Fruit fly (Drosophila melanogaster): ENCODE measurements around the gene Srp72.

Srp72 gene

DNA sequence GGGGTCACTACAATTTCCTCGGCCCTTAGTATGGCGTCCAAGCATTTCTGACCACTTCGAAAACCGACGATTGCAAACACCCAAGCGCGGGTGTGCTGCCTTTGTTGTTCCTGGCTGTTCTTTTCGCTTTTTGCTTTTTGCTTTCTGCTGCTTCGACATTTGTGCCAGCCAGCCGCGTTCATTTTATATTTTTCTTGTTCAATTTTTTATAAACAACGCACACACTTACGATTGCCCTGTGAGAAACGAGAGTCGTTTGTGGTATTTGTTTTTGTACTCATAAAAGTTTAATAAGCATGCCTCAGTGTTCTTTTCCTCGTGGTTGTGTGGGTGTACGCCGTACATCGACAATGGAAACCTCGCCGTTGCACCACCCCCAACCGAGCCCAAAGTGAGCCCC lies 40.8 kb upstream of the Srp72 start (continued):
- peak; percentile 5 for TF ChIP-seq dsx (GFP tag; optimal IDR thresholded peaks at IDR 0.05; ENCODE audit: poor library complexity, severe bottlenecking)
- peak; percentile 49; the same call in 1 of the 3 replicates for TF ChIP-seq eg (GFP tag; IDR thresholded peaks at IDR 0.05)
- TF ChIP-seq CG6808 (GFP tag; optimal IDR thresholded peaks at IDR 0.05) = peak; percentile 37
- no peak for TF ChIP-seq acj6 (GFP tag; optimal IDR thresholded peaks at IDR 0.05)
- no peak for TF ChIP-seq pdm3 (GFP tag; optimal IDR thresholded peaks at IDR 0.05)
- TF ChIP-seq CG3032 (tag; optimal IDR thresholded peaks at IDR 0.05) = no peak
- TF ChIP-seq CG6276 (GFP tag; optimal IDR thresholded peaks at IDR 0.05) = no peak
- no peak for TF ChIP-seq Blimp-1 (GFP tag; optimal IDR thresholded peaks at IDR 0.05)
- TF ChIP-seq CG11294 (GFP tag; IDR thresholded peaks at IDR 0.05) = no peak
- no peak for TF ChIP-seq CG11902 (GFP tag; optimal IDR thresholded peaks at IDR 0.05)
- TF ChIP-seq Met (GFP tag; optimal IDR thresholded peaks at IDR 0.05) = no peak
- peak; percentile 17 for TF ChIP-seq CG16779 (tag; optimal IDR thresholded peaks at IDR 0.05)
- TF ChIP-seq CG6854 (GFP tag; optimal IDR thresholded peaks at IDR 0.05) = no peak
- no peak for TF ChIP-seq CG4318 (GFP tag; optimal IDR thresholded peaks at IDR 0.05)
- no peak for TF ChIP-seq fkh (GFP tag; optimal IDR thresholded peaks at IDR 0.05)
- TF ChIP-seq CG11762 (GFP tag; optimal IDR thresholded peaks at IDR 0.05; ENCODE audit: insufficient read depth) = no peak
- TF ChIP-seq Sox102F (GFP tag; optimal IDR thresholded peaks at IDR 0.05) = no peak
- no peak for TF ChIP-seq topi (GFP tag; optimal IDR thresholded peaks at IDR 0.05)
- no peak for TF ChIP-seq fd59A (GFP tag; optimal IDR thresholded peaks at IDR 0.05)
- TF ChIP-seq CG6792 (GFP tag; optimal IDR thresholded peaks at IDR 0.05) = no peak

- peak; percentile 69 for TF ChIP-seq fkh (GFP tag; optimal IDR thresholded peaks at IDR 0.05)
- TF ChIP-seq Ets21C (GFP tag; optimal IDR thresholded peaks at IDR 0.05) = no peak
- TF ChIP-seq vri (GFP tag; optimal IDR thresholded peaks at IDR 0.05) = no peak
- no peak for TF ChIP-seq CG9139 (GFP tag; optimal IDR thresholded peaks at IDR 0.05)
- no peak for TF ChIP-seq CG6792 (GFP tag; optimal IDR thresholded peaks at IDR 0.05)
- TF ChIP-seq svp (GFP tag) = peak; percentile 88
Measured at dm6 chr3R:20548255-20548654, 40.3 kb upstream of the Srp72 start.

DNA sequence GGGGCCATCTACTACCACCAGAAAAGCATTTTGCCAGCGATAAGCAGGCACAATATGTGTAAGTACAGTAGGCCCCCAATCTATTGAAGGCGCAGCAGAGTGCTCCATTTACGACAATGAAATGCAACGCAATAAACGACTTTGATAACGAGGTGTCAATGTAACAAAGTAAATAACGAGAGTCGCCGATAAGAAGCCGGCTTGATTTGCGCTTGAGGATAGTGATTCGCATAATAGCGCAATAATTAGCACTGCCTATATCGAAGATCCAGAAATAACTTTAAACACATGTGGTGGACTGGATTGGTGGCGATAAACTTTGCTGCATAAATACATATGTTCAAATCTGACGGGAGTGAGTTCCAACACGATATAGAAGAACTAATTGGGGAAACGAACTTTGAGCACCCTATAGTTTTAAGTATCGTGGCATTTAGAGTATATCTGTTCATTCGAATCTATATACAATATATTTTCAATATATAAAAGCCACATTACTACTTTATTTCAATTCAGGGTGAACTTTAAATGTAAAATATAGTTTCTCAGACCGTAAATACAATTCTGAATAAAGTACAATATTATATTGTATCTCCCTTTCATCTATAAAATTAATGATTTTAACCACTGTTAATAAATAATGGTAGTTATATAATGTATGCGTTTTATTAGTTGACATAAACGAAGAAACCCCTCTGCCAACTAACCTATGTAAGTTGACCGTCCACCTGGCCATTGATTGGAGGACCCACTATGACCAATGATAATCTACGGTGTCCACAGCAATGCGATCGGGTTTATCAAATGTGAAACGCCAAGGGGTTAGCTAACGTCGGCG lies 39.3 kb upstream of the Srp72 start:
- TF ChIP-seq CG10669 (GFP tag; optimal IDR thresholded peaks at IDR 0.05) (peak; percentile 6), fd59A (GFP tag; optimal IDR thresholded peaks at IDR 0.05) (no peak), CG6163 (GFP tag; IDR thresholded peaks at IDR 0.05) (peak; percentile 45; the same call in 2 of the 3 replicates), Eip75B (GFP tag; optimal IDR thresholded peaks at IDR 0.05) (no peak), svp (GFP tag) (peak; percentile 77), vri (GFP tag; optimal IDR thresholded peaks at IDR 0.05) (peak; percentile 67), Eip78C (GFP tag) (peak; percentile 69), Hr4 (GFP tag; optimal IDR thresholded peaks at IDR 0.05) (peak; percentile 4), Sox14 (GFP tag; optimal IDR thresholded peaks at IDR 0.05) (peak; percentile 36), acj6 (GFP tag; optimal IDR thresholded peaks at IDR 0.05) (no peak), fkh (GFP tag; optimal IDR thresholded peaks at IDR 0.05) (peak; percentile 10), eg (GFP tag; IDR thresholded peaks at IDR 0.05) (0 out of 3 replicates have a peak, but pooled peaks have one; percentile 34), dsx (GFP tag; optimal IDR thresholded peaks at IDR 0.05; ENCODE audit: poor library complexity, severe bottlenecking) (peak; percentile 25)

dm6 chr3R:20549855-20550603 lies 38.5 kb upstream of the Srp72 start:
- TF ChIP-seq CG6854 (GFP tag; optimal IDR thresholded peaks at IDR 0.05) (peak; percentile 63), CG1621 (tag; optimal IDR thresholded peaks at IDR 0.05) (peak; percentile 81), CG11762 (GFP tag; optimal IDR thresholded peaks at IDR 0.05; ENCODE audit: insufficient read depth) (peak; percentile 86), Met (GFP tag; optimal IDR thresholded peaks at IDR 0.05) (peak; percentile 85), CG32006 (GFP tag; optimal IDR thresholded peaks at IDR 0.05) (peak; percentile 90), Sox14 (GFP tag; optimal IDR thresholded peaks at IDR 0.05) (peak; percentile 75), esn (GFP tag; optimal IDR thresholded peaks at IDR 0.05) (peak; percentile 82), CG3032 (tag; optimal IDR thresholded peaks at IDR 0.05) (peak; percentile 89), fkh (GFP tag; optimal IDR thresholded peaks at IDR 0.05) (no peak), CG3919 (GFP tag; optimal IDR thresholded peaks at IDR 0.05) (peak; percentile 92), Ets96B (tag; optimal IDR thresholded peaks at IDR 0.05) (peak; percentile 91), topi (GFP tag; optimal IDR thresholded peaks at IDR 0.05) (peak; percentile 78), acj6 (GFP tag; optimal IDR thresholded peaks at IDR 0.05) (peak; percentile 90), CG6792 (GFP tag; optimal IDR thresholded peaks at IDR 0.05) (peak; percentile 83), net (GFP tag; optimal IDR thresholded peaks at IDR 0.05) (peak; percentile 79), Hr4 (GFP tag; optimal IDR thresholded peaks at IDR 0.05) (peak; percentile 79), CG8319 (GFP tag; optimal IDR thresholded peaks at IDR 0.05) (peak; percentile 87), fd59A (GFP tag; optimal IDR thresholded peaks at IDR 0.05) (peak; percentile 85), CG11294 (GFP tag; IDR thresholded peaks at IDR 0.05) (peak; percentile 71), Lpt (GFP tag; optimal IDR thresholded peaks at IDR 0.05) (peak; percentile 80), CG6276 (GFP tag; optimal IDR thresholded peaks at IDR 0.05) (peak; percentile 75), Eip78C (GFP tag) (peak; percentile 94), Ets21C (GFP tag; optimal IDR thresholded peaks at IDR 0.05) (peak; percentile 30), CG10631 (GFP tag; optimal IDR thresholded peaks at IDR 0.05) (peak; percentile 89)
